Fruit fly (Drosophila melanogaster) whole organism, prepupa: ENCODE measurements around the gene CG33172.

Experiments
- Blimp-1 ChIP-seq: fragments of 200-800 bp; sonication (Bioruptor generic); optimal IDR thresholded peaks from 3 replicates; lab custom pipeline; 2017; ENCODE audit warnings: missing biosample characterization, missing genetic modification characterization, mild to moderate bottlenecking, moderate library complexity, missing genetic modification reagents
- CG11762 ChIP-seq: fragments of 200-800 bp; sonication (Bioruptor generic); optimal IDR thresholded peaks from 3 replicates; lab custom pipeline; 2016; ENCODE audit warnings: missing biosample characterization, missing genetic modification characterization; ENCODE audit not compliant: insufficient read depth
- CG16779 ChIP-seq: fragments of 200-800 bp; sonication (Bioruptor generic); optimal IDR thresholded peaks from 3 replicates; lab custom pipeline; 2017; ENCODE audit warnings: missing biosample characterization, mild to moderate bottlenecking, missing genetic modification characterization
- CG6163 ChIP-seq: fragments of 200-800 bp; sonication (Bioruptor generic); IDR thresholded peaks from 3 replicates; pipeline ENCODE4 v1.3.6; 2022; ENCODE audit warnings: missing biosample characterization, missing genetic modification characterization
- CG6808 ChIP-seq: fragments of 200-800 bp; sonication (Bioruptor generic); optimal IDR thresholded peaks from 3 replicates; lab custom pipeline; 2017; ENCODE audit warnings: missing biosample characterization, missing genetic modification characterization, mild to moderate bottlenecking, moderate library complexity, missing genetic modification reagents
- CG8319 ChIP-seq: fragments of 200-800 bp; sonication (Bioruptor generic); optimal IDR thresholded peaks from 3 replicates; lab custom pipeline; 2016; ENCODE audit warnings: missing biosample characterization, missing genetic modification characterization
- Eip78C ChIP-seq: fragments of 200-800 bp; sonication (Bioruptor generic); peaks from one replicate; lab custom pipeline; 2016; ENCODE audit warnings: missing biosample characterization, missing genetic modification characterization
- Hr39 ChIP-seq: fragments of 200-800 bp; sonication (Bioruptor generic); optimal IDR thresholded peaks from 2 replicates; lab custom pipeline; 2016; ENCODE audit warnings: missing biosample characterization, missing genetic modification characterization
- Lpt ChIP-seq: fragments of 200-800 bp; sonication (Bioruptor generic); optimal IDR thresholded peaks from 3 replicates; lab custom pipeline; 2016; ENCODE audit warnings: missing biosample characterization, missing genetic modification characterization
- OdsH ChIP-seq: fragments of 200-800 bp; sonication (Bioruptor generic); optimal IDR thresholded peaks from 3 replicates; lab custom pipeline; 2016; ENCODE audit warnings: missing biosample characterization, missing genetic modification characterization
- acj6 ChIP-seq: fragments of 200-800 bp; sonication (Bioruptor generic); optimal IDR thresholded peaks from 3 replicates; lab custom pipeline; 2016; ENCODE audit warnings: missing biosample characterization, missing genetic modification characterization
- dac ChIP-seq: fragments of 200-800 bp; sonication (Bioruptor generic); optimal IDR thresholded peaks from 2 replicates; lab custom pipeline; 2017; ENCODE audit warnings: missing biosample characterization, mild to moderate bottlenecking, missing genetic modification characterization

dm6 chrX:15778846-15779245 lies 9.4 kb downstream of the CG33172 start, which contains the start of gene CG43673:
- TF ChIP-seq acj6 (GFP tag; lab: Kevin White, UChicago) (no peak), CG11762 (GFP tag; lab: Kevin White, UChicago) (no peak), CG6808 (no peak), Hr39 (GFP tag; lab: Kevin White, UChicago) (no peak), Blimp-1 (GFP tag; lab: Kevin White, UChicago) (no peak), Eip78C (GFP tag; lab: Kevin White, UChicago) (no peak), OdsH (GFP tag; lab: Kevin White, UChicago) (no peak), Lpt (no peak), dac (GFP tag; lab: Kevin White, UChicago) (no peak), CG8319 (no peak), CG16779 (tag; lab: Kevin White, UChicago) (no peak), CG6163 (GFP tag; lab: Robert Waterston, UW) (no peak)
